Worm (Caenorhabditis elegans): ENCODE measurements around the gene F21H7.3.

DNA sequence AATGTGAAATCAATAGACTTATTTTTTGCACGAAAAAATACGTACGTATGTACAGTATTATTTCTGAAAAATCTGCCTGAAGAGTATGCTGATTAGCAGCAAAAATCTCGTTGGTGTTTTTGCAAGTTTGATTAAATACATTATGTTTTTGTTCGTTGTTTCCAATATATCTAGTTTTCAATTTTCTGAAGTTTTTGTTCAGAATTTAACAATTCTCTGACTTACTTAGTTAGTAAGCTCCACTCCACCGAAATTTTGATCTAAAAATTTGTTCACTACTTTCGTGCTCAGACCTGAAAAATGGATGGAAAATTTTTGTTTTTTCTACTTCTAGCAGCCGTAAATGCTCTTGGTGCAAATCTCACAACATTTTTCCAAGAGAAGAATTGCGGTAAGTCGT lies 30.1 kb downstream of the F21H7.3 start, which contains the start of gene irld-26:
- TF ChIP-seq F13C5.2 (tag; optimal IDR thresholded peaks at IDR 0.05) (no peak), tbx-11 (GFP tag; IDR thresholded peaks at IDR 0.05) (no peak), flt-1 (GFP tag; IDR thresholded peaks at IDR 0.05) (no peak), scrt-1 (GFP tag; IDR thresholded peaks at IDR 0.05) (no peak), ama-1 (optimal IDR thresholded peaks at IDR 0.05) (no peak), sea-1 (GFP tag; conservative IDR thresholded peaks at IDR 0.05) (no peak), aly-1 (tag; optimal IDR thresholded peaks at IDR 0.05) (no peak), ceh-36 (tag; optimal IDR thresholded peaks at IDR 0.05) (no peak), pes-1 (GFP tag; IDR thresholded peaks at IDR 0.05) (no peak), ceh-13 (GFP tag; optimal IDR thresholded peaks at IDR 0.05) (no peak), tra-4 (tag; optimal IDR thresholded peaks at IDR 0.05) (no peak), hnd-1 (tag; optimal IDR thresholded peaks at IDR 0.05) (no peak)
